1 fruit fly cellular context compared by ENCODE assay signal in the genomic region with DNA sequence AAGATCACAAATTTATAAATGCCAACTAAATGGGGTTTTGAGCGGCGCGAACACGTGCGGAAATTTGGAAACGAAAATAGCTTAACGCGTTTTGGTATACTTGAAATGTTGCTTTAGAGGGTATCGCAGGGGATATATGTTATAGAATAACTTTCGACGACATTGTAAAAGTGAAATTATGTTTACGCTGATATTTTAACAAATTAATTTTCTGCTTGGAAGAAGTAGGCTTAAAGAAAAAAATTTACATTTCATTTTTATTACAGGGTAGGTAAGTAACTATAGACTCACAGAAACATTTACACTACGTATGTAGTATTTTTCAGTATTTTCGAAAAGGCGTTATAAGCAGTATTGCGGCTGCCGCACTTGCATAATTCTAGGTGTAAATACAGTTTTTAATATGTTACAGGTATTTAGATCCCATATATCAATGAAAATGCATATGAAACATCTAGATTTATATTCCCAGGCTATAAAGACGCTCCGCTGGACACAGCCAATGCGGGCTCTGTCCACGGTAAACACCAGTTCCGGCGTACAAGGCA.
TF ChIP-seq lines count a peak whose summit lies in the region.

A gene (minus strand): TSS at position 80 of the 548 bp plus-strand sequence.
A gene (plus strand): TSS at position 337 of the 548 bp plus-strand sequence.

TF ChIP-seq in whole organism, embryonic, 481 proteins besides CTCF, POLR2A, EP300 and RAD21 (continued from another document):
- TF ChIP-seq NK7.1 (GFP tag; optimal IDR thresholded peaks at IDR 0.05; lab: Kevin White, UChicago) (peak; percentile 100), Blimp-1 (GFP tag; optimal IDR thresholded peaks at IDR 0.05; lab: Kevin White, UChicago) (peak; percentile 99), Mrtf (GFP tag; IDR thresholded peaks at IDR 0.05; lab: Robert Waterston, UW) (peak; percentile 100), CG13624 (GFP tag; optimal IDR thresholded peaks at IDR 0.05; lab: Kevin White, UChicago) (peak; percentile 100), Dref (GFP tag; IDR thresholded peaks at IDR 0.05; lab: Robert Waterston, UW) (peak; percentile 55), CG4282 (GFP tag; optimal IDR thresholded peaks at IDR 0.05; lab: Kevin White, UChicago) (peak; percentile 98), CG6272 (GFP tag; IDR thresholded peaks at IDR 0.05; lab: Robert Waterston, UW) (peak; percentile 100), CG10565 (GFP tag; optimal IDR thresholded peaks at IDR 0.05; lab: Kevin White, UChicago) (peak; percentile 99), CG8290 (GFP tag; optimal IDR thresholded peaks at IDR 0.05; lab: Kevin White, UChicago) (peak; percentile 100), CG8290 (tag; optimal IDR thresholded peaks at IDR 0.05; lab: Kevin White, UChicago) (peak; percentile 99 to 100), odd (GFP tag; optimal IDR thresholded peaks at IDR 0.05; lab: Kevin White, UChicago) (peak; percentile 99), emc (GFP tag; optimal IDR thresholded peaks at IDR 0.05; lab: Kevin White, UChicago) (peak; percentile 100), Ets97D (GFP tag; optimal IDR thresholded peaks at IDR 0.05; lab: Kevin White, UChicago) (peak; percentile 96), D (optimal IDR thresholded peaks at IDR 0.05; lab: Kevin White, UChicago) (no peak), D (GFP tag; optimal IDR thresholded peaks at IDR 0.05; lab: Kevin White, UChicago) (peak; percentile 100), amos (GFP tag; IDR thresholded peaks at IDR 0.05; lab: Robert Waterston, UW; ENCODE audit: partially characterized antibody) (no peak), Lhr (GFP tag; optimal IDR thresholded peaks at IDR 0.05; lab: Kevin White, UChicago) (peak; percentile 99)
